Worm (Caenorhabditis elegans): ENCODE data around the gene srbc-10.

The srbc-10 gene

ce11 chrV:7478404-7478803 is 14.4 kb downstream of the srbc-10 start, which contains the start of gene str-190:
Gene str-190, minus strand, starts transcription at chrV:7478504.
- TF ChIP-seq hlh-1 (tag; optimal IDR thresholded peaks at IDR 0.05) (no peak), unc-39 (tag; optimal IDR thresholded peaks at IDR 0.05) (no peak), elt-3 (tag; optimal IDR thresholded peaks at IDR 0.05) (no peak), ces-1 (GFP tag; optimal IDR thresholded peaks at IDR 0.05) (no peak), cnd-1 (tag; optimal IDR thresholded peaks at IDR 0.05) (no peak), lin-13 (tag; optimal IDR thresholded peaks at IDR 0.05) (no peak), elt-1 (tag; optimal IDR thresholded peaks at IDR 0.05; ENCODE audit: borderline replicate concordance, insufficient read depth) (no peak), mls-2 (tag; optimal IDR thresholded peaks at IDR 0.05) (no peak)

ce11 chrV:7476766-7477165 is 16.1 kb downstream of the srbc-10 start, which contains the start of gene srh-125:
Gene srh-125, minus strand, starts transcription at chrV:7476866.
- no peak for TF ChIP-seq unc-39 (tag; optimal IDR thresholded peaks at IDR 0.05)
- TF ChIP-seq blmp-1 (tag; optimal IDR thresholded peaks at IDR 0.05): no peak
- no peak for TF ChIP-seq unc-62 (GFP tag; optimal IDR thresholded peaks at IDR 0.05)
- no peak for TF ChIP-seq tbx-8 (GFP tag; optimal IDR thresholded peaks at IDR 0.05)
- TF ChIP-seq mab-5 (tag; optimal IDR thresholded peaks at IDR 0.05): no peak
- no peak for TF ChIP-seq mep-1 (tag; optimal IDR thresholded peaks at IDR 0.05)
- no peak for TF ChIP-seq lin-32 (GFP tag; optimal IDR thresholded peaks at IDR 0.05)
- no peak for TF ChIP-seq drap-1 (GFP tag; optimal IDR thresholded peaks at IDR 0.05)
- no peak for TF ChIP-seq nhr-76 (tag; optimal IDR thresholded peaks at IDR 0.05)
- no peak for TF ChIP-seq ceh-83 (GFP tag; optimal IDR thresholded peaks at IDR 0.05)
- TF ChIP-seq nhr-237 (tag; optimal IDR thresholded peaks at IDR 0.05): no peak
- TF ChIP-seq elt-3 (tag; optimal IDR thresholded peaks at IDR 0.05): no peak
- TF ChIP-seq nhr-12 (tag; optimal IDR thresholded peaks at IDR 0.05): no peak
- no peak for TF ChIP-seq bed-3 (GFP tag; optimal IDR thresholded peaks at IDR 0.05)
- TF ChIP-seq unc-120 (tag; optimal IDR thresholded peaks at IDR 0.05; ENCODE audit: poor library complexity, severe bottlenecking): no peak

ce11 chrV:7472815-7473214 is 20.0 kb downstream of the srbc-10 start, which contains the start of gene str-28:
Gene str-28, minus strand, starts transcription at chrV:7472915.
- TF ChIP-seq snpc-4 (tag; optimal IDR thresholded peaks at IDR 0.05) (no peak), tbx-8 (GFP tag; optimal IDR thresholded peaks at IDR 0.05) (no peak), nhr-28 (tag; optimal IDR thresholded peaks at IDR 0.05) (no peak), lin-32 (GFP tag; optimal IDR thresholded peaks at IDR 0.05) (no peak), nhr-237 (tag; optimal IDR thresholded peaks at IDR 0.05) (no peak), sem-2 (GFP tag; optimal IDR thresholded peaks at IDR 0.05) (no peak), flh-1 (GFP tag; optimal IDR thresholded peaks at IDR 0.05) (no peak), mls-2 (tag; optimal IDR thresholded peaks at IDR 0.05) (no peak), unc-120 (tag; optimal IDR thresholded peaks at IDR 0.05; ENCODE audit: poor library complexity, severe bottlenecking) (no peak), unc-39 (tag; optimal IDR thresholded peaks at IDR 0.05) (no peak), unc-62 (GFP tag; optimal IDR thresholded peaks at IDR 0.05) (no peak), lsy-2 (tag; optimal IDR thresholded peaks at IDR 0.05) (no peak)

DNA sequence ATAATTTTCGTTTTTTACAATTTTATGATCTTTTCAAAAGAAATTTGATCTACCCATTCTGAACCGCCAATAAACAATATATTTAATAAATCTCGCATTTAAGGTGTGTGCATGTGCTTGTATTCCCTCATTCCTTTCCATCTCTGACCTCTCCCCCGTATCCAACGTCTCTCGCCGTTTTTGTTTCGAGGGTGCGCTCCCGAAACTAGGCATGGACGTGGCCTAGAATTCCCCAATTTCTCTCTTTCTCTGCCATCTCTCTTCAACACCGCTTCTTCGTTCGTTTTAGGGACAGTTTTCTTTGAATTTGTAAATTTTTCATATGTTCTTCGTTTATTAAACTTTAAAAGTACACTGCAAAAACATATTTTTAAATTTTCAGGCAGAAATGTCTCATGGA is 27.3 kb downstream of the srbc-10 start, which contains the start of gene F25E5.1:
Gene F25E5.1, plus strand, starts transcription at position 376 of the 400 bp plus-strand sequence.
- TF ChIP-seq elt-3 (tag; optimal IDR thresholded peaks at IDR 0.05) (no peak), nhr-28 (tag; optimal IDR thresholded peaks at IDR 0.05) (no peak), unc-39 (tag; optimal IDR thresholded peaks at IDR 0.05) (no peak), pha-4 (tag; optimal IDR thresholded peaks at IDR 0.05) (peak; percentile 44), lin-13 (tag; optimal IDR thresholded peaks at IDR 0.05) (peak; percentile 54), lsy-2 (tag; optimal IDR thresholded peaks at IDR 0.05) (peak; percentile 58), ces-1 (GFP tag; optimal IDR thresholded peaks at IDR 0.05) (no peak), sptf-1 (tag; optimal IDR thresholded peaks at IDR 0.05) (peak; percentile 45), mep-1 (tag; optimal IDR thresholded peaks at IDR 0.05) (peak; percentile 59), M03D4.4 (tag; optimal IDR thresholded peaks at IDR 0.05) (peak; percentile 37), unc-120 (tag; optimal IDR thresholded peaks at IDR 0.05; ENCODE audit: poor library complexity, severe bottlenecking) (peak; percentile 98), nhr-237 (tag; optimal IDR thresholded peaks at IDR 0.05) (peak; percentile 31), bed-3 (GFP tag; optimal IDR thresholded peaks at IDR 0.05) (no peak)

- TF ChIP-seq ces-1 (GFP tag; optimal IDR thresholded peaks at IDR 0.05): no peak
Measured at ce11 chrV:7464696-7465095, 28.1 kb downstream of the srbc-10 start, which contains the start of gene srh-89. Gene srh-89, minus strand, starts transcription at chrV:7464796.

DNA sequence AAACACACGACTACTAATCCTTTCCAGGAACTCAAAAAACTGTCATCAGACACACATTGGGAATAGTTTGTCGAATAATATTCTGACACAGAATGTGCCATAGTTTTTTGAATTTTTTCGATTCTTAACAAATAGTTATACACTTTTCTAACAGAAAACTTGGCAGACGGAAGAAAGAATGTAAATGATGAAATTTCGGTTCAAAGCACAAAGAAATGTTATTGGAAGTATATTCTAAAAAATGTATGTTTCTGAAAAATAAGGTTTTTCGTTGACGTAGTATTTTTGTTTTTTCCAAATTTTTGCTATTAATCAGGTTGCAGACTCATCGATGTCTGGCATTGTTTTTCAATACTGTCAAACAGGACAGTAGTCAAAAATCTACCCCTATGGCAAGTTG is 31.9 kb downstream of the srbc-10 start, which contains the start of gene srh-92:
Gene srh-92, minus strand, starts transcription at position 101 of the 400 bp plus-strand sequence.
- no peak for TF ChIP-seq elt-3 (tag; optimal IDR thresholded peaks at IDR 0.05)
- TF ChIP-seq sptf-1 (tag; optimal IDR thresholded peaks at IDR 0.05): no peak
- TF ChIP-seq ceh-39 (tag; optimal IDR thresholded peaks at IDR 0.05): no peak
- no peak for TF ChIP-seq ceh-43 (GFP tag; optimal IDR thresholded peaks at IDR 0.05)
- no peak for TF ChIP-seq drap-1 (GFP tag; optimal IDR thresholded peaks at IDR 0.05)
- no peak for TF ChIP-seq unc-39 (tag; optimal IDR thresholded peaks at IDR 0.05)
- no peak for TF ChIP-seq zip-8 (tag; optimal IDR thresholded peaks at IDR 0.05)
- TF ChIP-seq ceh-83 (GFP tag; optimal IDR thresholded peaks at IDR 0.05): no peak
- TF ChIP-seq lin-13 (tag; optimal IDR thresholded peaks at IDR 0.05): no peak
